Worm (Caenorhabditis elegans): Measurements from ENCODE around the gene col-34.

ce11 chrIV:4270925-4271324, 26.5 kb upstream of the col-34 start, which contains the start of gene F36A4.2:
- TF ChIP-seq lin-39 (tag; optimal IDR thresholded peaks at IDR 0.05) (no peak), nhr-23 (tag; optimal IDR thresholded peaks at IDR 0.05) (no peak), nhr-12 (tag; optimal IDR thresholded peaks at IDR 0.05) (no peak), unc-62 (GFP tag; optimal IDR thresholded peaks at IDR 0.05) (no peak)

Data from whole organism, L2 larva.